Worm (Caenorhabditis elegans) whole organism, young adult: ENCODE data around the gene ZK1307.7.
A peak's percentile ranks its signal among the peaks of the same experiment; 100 is the strongest.

Source experiments
- B0336.3 ChIP-seq: fragments of 200-800 bp; sonication (Bioruptor generic); IDR thresholded peaks from 2 replicates; pipeline ENCODE4 v1.3.6; 2022; ENCODE audit warnings: missing genetic modification characterization, missing compliant biosample characterization
- C06A6.2 ChIP-seq: fragments of 200-800 bp; sonication (Bioruptor generic); conservative IDR thresholded peaks from 2 replicates; pipeline ENCODE4 v1.3.6; 2022; ENCODE audit warnings: missing genetic modification characterization, missing compliant biosample characterization
- F22D6.2 ChIP-seq: sonication (generic microtip); optimal IDR thresholded peaks from 2 replicates; lab custom pipeline; 2016; ENCODE audit warnings: mild to moderate bottlenecking, missing genetic modification characterization, missing compliant biosample characterization
- F33H1.4 ChIP-seq: fragments of 200-800 bp; sonication (Bioruptor generic); IDR thresholded peaks from 2 replicates; pipeline ENCODE4 v1.3.6; 2022; ENCODE audit warnings: missing genetic modification reagents, missing genetic modification characterization, missing compliant biosample characterization
- F49E8.2 ChIP-seq: sonication (generic microtip); optimal IDR thresholded peaks from 3 replicates; lab custom pipeline; 2017; ENCODE audit warnings: missing genetic modification characterization, mild to moderate bottlenecking, missing compliant biosample characterization, antibody characterized with exemption, moderate library complexity; ENCODE audit not compliant: insufficient read depth
- F57A8.1 ChIP-seq: fragments of 200-800 bp; sonication (Bioruptor generic); optimal IDR thresholded peaks from 2 replicates; lab custom pipeline; 2018; ENCODE audit warnings: mild to moderate bottlenecking, missing genetic modification characterization, moderate library complexity, missing compliant biosample characterization
- T07F8.4 ChIP-seq: sonication (generic microtip); optimal IDR thresholded peaks from 2 replicates; lab custom pipeline; 2016; ENCODE audit warnings: mild to moderate bottlenecking, missing genetic modification characterization, moderate library complexity, missing compliant biosample characterization
- T26A5.8 ChIP-seq: sonication (generic microtip); optimal IDR thresholded peaks from 2 replicates; lab custom pipeline; 2016; ENCODE audit warnings: missing genetic modification characterization, missing compliant biosample characterization
- Y53F4B.3 ChIP-seq: fragments of 200-800 bp; sonication (Bioruptor generic); IDR thresholded peaks from 2 replicates; pipeline ENCODE4 v1.3.6; 2022; ENCODE audit warnings: missing genetic modification reagents, missing genetic modification characterization, missing compliant biosample characterization
- Y56A3A.18 ChIP-seq: fragments of 200-800 bp; sonication (Bioruptor generic); IDR thresholded peaks from 2 replicates; pipeline ENCODE4 v1.3.6; 2022; ENCODE audit warnings: missing genetic modification reagents, missing genetic modification characterization, missing compliant biosample characterization
- Y67H2A.10 ChIP-seq: fragments of 200-800 bp; sonication (Bioruptor generic); conservative IDR thresholded peaks from 2 replicates; pipeline ENCODE4 v1.3.6; 2022; ENCODE audit warnings: missing genetic modification reagents, missing genetic modification characterization, missing compliant biosample characterization
- aptf-3 ChIP-seq: fragments of 200-800 bp; sonication (Bioruptor generic); IDR thresholded peaks from 2 replicates; pipeline ENCODE4 v1.3.6; 2022; ENCODE audit warnings: missing genetic modification characterization, missing compliant biosample characterization
- athp-1 ChIP-seq: sonication (generic microtip); optimal IDR thresholded peaks from 2 replicates; lab custom pipeline; 2017; ENCODE audit warnings: mild to moderate bottlenecking, missing genetic modification characterization, missing compliant biosample characterization
- attf-5 ChIP-seq: fragments of 200-800 bp; sonication (Bioruptor generic); optimal IDR thresholded peaks from 2 replicates; lab custom pipeline; 2018; ENCODE audit warnings: mild to moderate bottlenecking, missing genetic modification characterization, missing compliant biosample characterization
- bed-1 ChIP-seq: fragments of 200-800 bp; sonication (Bioruptor generic); IDR thresholded peaks from 2 replicates; pipeline ENCODE4 v1.3.6; 2022; ENCODE audit warnings: missing genetic modification reagents, missing genetic modification characterization, missing compliant biosample characterization
- bed-2 ChIP-seq: fragments of 200-800 bp; sonication (Bioruptor generic); IDR thresholded peaks from 2 replicates; pipeline ENCODE4 v1.3.6; 2022; ENCODE audit warnings: missing genetic modification reagents, missing genetic modification characterization, missing compliant biosample characterization
- ccch-3 ChIP-seq: fragments of 200-800 bp; sonication (Bioruptor generic); optimal IDR thresholded peaks from 2 replicates; lab custom pipeline; 2018; ENCODE audit warnings: mild to moderate bottlenecking, missing genetic modification characterization, missing compliant biosample characterization
- cebp-1 ChIP-seq, 2 experiments: fragments of 200-800 bp in 1 of 2; sonication (Bioruptor generic) in 1 of 2; sonication (generic microtip) in 1 of 2; IDR thresholded peaks in 1 of 2; optimal IDR thresholded peaks in 1 of 2; 2 replicates each; pipeline versions ENCODE4 v1.3.6 to Lab custom; 2017 to 2022; ENCODE audit warnings: missing compliant biosample characterization in 2 of 2, missing genetic modification characterization in 2 of 2, mild to moderate bottlenecking in 1 of 2, missing genetic modification reagents in 1 of 2, moderate library complexity in 1 of 2
- ceh-58 ChIP-seq: fragments of 200-800 bp; sonication (Bioruptor generic); IDR thresholded peaks from 2 replicates; pipeline ENCODE4 v1.3.6; 2022; ENCODE audit warnings: missing genetic modification characterization, missing compliant biosample characterization
- egrh-3 ChIP-seq: fragments of 200-800 bp; sonication (Bioruptor generic); IDR thresholded peaks from 2 replicates; pipeline ENCODE4 v1.3.6; 2022; ENCODE audit warnings: missing genetic modification reagents, missing genetic modification characterization, missing compliant biosample characterization
- gei-17 ChIP-seq: fragments of 200-800 bp; sonication (Bioruptor generic); optimal IDR thresholded peaks from 2 replicates; lab custom pipeline; 2018; ENCODE audit warnings: mild to moderate bottlenecking, missing genetic modification characterization, missing compliant biosample characterization
- lag-1 ChIP-seq: fragments of 200-800 bp; sonication (Bioruptor generic); IDR thresholded peaks from 2 replicates; pipeline ENCODE4 v1.3.6; 2022; ENCODE audit warnings: missing genetic modification reagents, missing genetic modification characterization, missing compliant biosample characterization
- let-607 ChIP-seq, 2 experiments: fragments of 200-800 bp in 1 of 2; sonication (Bioruptor generic) in 1 of 2; sonication (generic microtip) in 1 of 2; optimal IDR thresholded peaks; 2 replicates each; lab custom pipeline; 2016 to 2018; ENCODE audit warnings: mild to moderate bottlenecking in 2 of 2, missing compliant biosample characterization in 2 of 2, missing genetic modification characterization in 2 of 2, moderate library complexity in 2 of 2, missing genotype in 1 of 2
- lin-35 ChIP-seq, 3 experiments: fragments of 150-350 bp in 2 of 3; sonication (generic microtip) in 1 of 3; optimal IDR thresholded peaks; 2 replicates each; lab custom pipeline; 2014 to 2018; ENCODE audit warnings: missing biosample characterization in 3 of 3, missing genetic modification characterization in 3 of 3, missing genetic modification reagents in 3 of 3
- lin-54 ChIP-seq: fragments of 200-800 bp; sonication (Bioruptor generic); optimal IDR thresholded peaks from 2 replicates; lab custom pipeline; 2018; ENCODE audit warnings: mild to moderate bottlenecking, missing genetic modification characterization, missing compliant biosample characterization
- lir-1 ChIP-seq: fragments of 200-800 bp; sonication (Bioruptor generic); conservative IDR thresholded peaks from 2 replicates; pipeline ENCODE4 v1.3.6; 2022; ENCODE audit warnings: missing genetic modification reagents, missing genetic modification characterization, missing compliant biosample characterization
- lsy-27 ChIP-seq: sonication (generic microtip); optimal IDR thresholded peaks from 2 replicates; lab custom pipeline; 2017; ENCODE audit warnings: missing genetic modification characterization, mild to moderate bottlenecking, missing compliant biosample characterization, antibody characterized with exemption, missing genotype, borderline replicate concordance; ENCODE audit not compliant: insufficient read depth
- madf-6 ChIP-seq: fragments of 200-800 bp; sonication (Bioruptor generic); IDR thresholded peaks from 2 replicates; pipeline ENCODE4 v1.3.6; 2022; ENCODE audit warnings: missing genetic modification reagents, missing genetic modification characterization, missing compliant biosample characterization
- nfya-1 ChIP-seq: sonication (generic microtip); optimal IDR thresholded peaks from 2 replicates; lab custom pipeline; 2017; ENCODE audit warnings: antibody characterized with exemption, missing compliant biosample characterization, missing genetic modification characterization, borderline replicate concordance; ENCODE audit not compliant: insufficient read depth
- nfya-2 ChIP-seq: fragments of 200-800 bp; sonication (Bioruptor generic); IDR thresholded peaks from 2 replicates; pipeline ENCODE4 v1.3.6; 2022; ENCODE audit warnings: missing genetic modification reagents, missing genetic modification characterization, missing compliant biosample characterization
- nhr-179 ChIP-seq: sonication (generic microtip); optimal IDR thresholded peaks from 2 replicates; lab custom pipeline; 2016; ENCODE audit warnings: mild to moderate bottlenecking, missing genetic modification characterization, missing compliant biosample characterization
- nhr-27 ChIP-seq: fragments of 200-800 bp; sonication (Bioruptor generic); optimal IDR thresholded peaks from 2 replicates; lab custom pipeline; 2018; ENCODE audit warnings: mild to moderate bottlenecking, missing genetic modification characterization, moderate library complexity, missing compliant biosample characterization
- pha-4 ChIP-seq: fragments of 150-350 bp; sonication (generic microtip); optimal IDR thresholded peaks from 2 replicates; lab custom pipeline; 2014; ENCODE audit warnings: missing biosample characterization, missing genetic modification reagents, missing genetic modification characterization
- snpc-1.3 ChIP-seq: sonication (generic microtip); optimal IDR thresholded peaks from 2 replicates; lab custom pipeline; 2017; ENCODE audit warnings: missing genetic modification characterization, mild to moderate bottlenecking, missing compliant biosample characterization, antibody characterized with exemption, moderate library complexity, missing genotype, missing genetic modification reagents; ENCODE audit not compliant: insufficient read depth
- snpc-3.4 ChIP-seq: sonication (generic microtip); optimal IDR thresholded peaks from 2 replicates; lab custom pipeline; 2017; ENCODE audit warnings: missing genetic modification characterization, mild to moderate bottlenecking, missing compliant biosample characterization, antibody characterized with exemption, moderate library complexity, missing genotype, missing genetic modification reagents
- sptf-2 ChIP-seq: fragments of 200-800 bp; sonication (Bioruptor generic); optimal IDR thresholded peaks from 2 replicates; lab custom pipeline; 2018; ENCODE audit warnings: mild to moderate bottlenecking, missing genetic modification characterization, missing compliant biosample characterization
- tbp1 ChIP-seq: fragments of 200-800 bp; sonication (Bioruptor generic); optimal IDR thresholded peaks from 2 replicates; lab custom pipeline; 2018; ENCODE audit warnings: mild to moderate bottlenecking, missing genetic modification characterization, missing compliant biosample characterization
- unc-62 ChIP-seq: fragments of 150-350 bp; optimal IDR thresholded peaks from 2 replicates; lab custom pipeline; 2014; ENCODE audit warnings: missing biosample characterization, missing genetic modification reagents, missing genetic modification characterization
- zim-3 ChIP-seq: sonication (generic microtip); optimal IDR thresholded peaks from 2 replicates; lab custom pipeline; 2017; ENCODE audit warnings: mild to moderate bottlenecking, missing genetic modification characterization, moderate library complexity, missing compliant biosample characterization
- ztf-18 ChIP-seq: sonication (generic microtip); optimal IDR thresholded peaks from 2 replicates; lab custom pipeline; 2016; ENCODE audit warnings: missing genotype, mild to moderate bottlenecking, missing genetic modification characterization, missing compliant biosample characterization
- ztf-26 ChIP-seq: sonication (generic microtip); optimal IDR thresholded peaks from 2 replicates; lab custom pipeline; 2017; ENCODE audit warnings: missing genetic modification characterization, missing compliant biosample characterization
- ztf-28 ChIP-seq: fragments of 200-800 bp; sonication (Bioruptor generic); IDR thresholded peaks from 2 replicates; pipeline ENCODE4 v1.3.6; 2022; ENCODE audit warnings: missing genetic modification reagents, missing genetic modification characterization, missing compliant biosample characterization

Gene ZK1307.7

ce11 chrII:9601679-9602078 lies 34.7 kb upstream of the ZK1307.7 start:
- peak in 1 of 3 experiments; percentile 27 for TF ChIP-seq lin-35 (GFP tag; optimal IDR thresholded peaks at IDR 0.05; lab: Kevin White, UChicago)
- TF ChIP-seq pha-4 (tag; lab: Kevin White, UChicago), result peak; percentile 29
- TF ChIP-seq madf-6 (GFP tag; lab: Robert Waterston, UW), result no peak
- peak; percentile 14 for TF ChIP-seq tbp1 (GFP tag; lab: Kevin White, UChicago)
- TF ChIP-seq let-607 (tag; optimal IDR thresholded peaks at IDR 0.05; lab: Kevin White, UChicago), result no peak
- no peak for TF ChIP-seq F33H1.4 (GFP tag; lab: Robert Waterston, UW)
- TF ChIP-seq cebp-1 (GFP tag; IDR thresholded peaks at IDR 0.05; lab: Robert Waterston, UW), result 0 out of 2 replicates have a peak, but pooled peaks have one; percentile 14
- peak; percentile 47 for TF ChIP-seq cebp-1 (tag; optimal IDR thresholded peaks at IDR 0.05; lab: Kevin White, UChicago)
- peak; percentile 39 for TF ChIP-seq unc-62 (GFP tag; lab: Kevin White, UChicago)
- peak; percentile 22 for TF ChIP-seq attf-5 (GFP tag; lab: Kevin White, UChicago)
- no peak for TF ChIP-seq ztf-18 (tag; lab: Kevin White, UChicago)
- TF ChIP-seq lag-1 (GFP tag; lab: Robert Waterston, UW), result no peak
- no peak for TF ChIP-seq sptf-2 (GFP tag; lab: Kevin White, UChicago)

- no peak for TF ChIP-seq cebp-1 (GFP tag; IDR thresholded peaks at IDR 0.05; lab: Robert Waterston, UW)
- peak; percentile 31 for TF ChIP-seq cebp-1 (tag; optimal IDR thresholded peaks at IDR 0.05; lab: Kevin White, UChicago)
- no peak for TF ChIP-seq egrh-3 (GFP tag; lab: Robert Waterston, UW)
- no peak for TF ChIP-seq nfya-1 (tag; lab: Kevin White, UChicago)
Observed at ce11 chrII:9602566-9602965, 33.8 kb upstream of the ZK1307.7 start.

DNA sequence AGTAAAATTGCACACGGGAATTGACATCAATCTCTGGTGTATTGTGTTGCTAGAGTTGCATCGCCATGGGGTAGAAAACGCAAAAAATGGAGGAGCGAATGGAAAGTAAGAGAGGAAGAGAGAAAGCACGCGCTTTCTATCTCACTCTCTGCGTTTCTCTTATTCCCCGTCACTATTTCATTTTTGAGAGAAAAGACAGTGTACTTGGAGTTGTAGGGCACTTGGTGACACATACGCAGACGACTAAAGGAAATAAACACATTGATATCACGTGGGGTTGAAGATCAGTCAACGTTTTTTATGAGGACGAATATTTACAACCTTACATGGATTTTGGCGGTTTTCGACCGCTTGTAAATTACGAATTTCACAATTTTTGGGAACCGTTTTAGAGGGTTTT lies 33.0 kb upstream of the ZK1307.7 start:
- TF ChIP-seq snpc-1.3 (tag; lab: Kevin White, UChicago) (peak; percentile 12), nfya-2 (GFP tag; lab: Robert Waterston, UW) (no peak), ztf-18 (tag; lab: Kevin White, UChicago) (peak; percentile 41), aptf-3 (no peak), let-607 (tag; optimal IDR thresholded peaks at IDR 0.05; lab: Kevin White, UChicago) (peak; percentile 73 to 79), ccch-3 (no peak), T26A5.8 (tag; lab: Kevin White, UChicago) (no peak), B0336.3 (peak; percentile 89), lin-35 (GFP tag; optimal IDR thresholded peaks at IDR 0.05; lab: Kevin White, UChicago) (peak in 1 of 3 experiments; percentile 63), Y67H2A.10 (GFP tag; lab: Robert Waterston, UW) (no peak), ztf-26 (tag; lab: Kevin White, UChicago) (peak; percentile 80), lin-54 (GFP tag; lab: Kevin White, UChicago) (peak; percentile 69), gei-17 (GFP tag; lab: Kevin White, UChicago) (peak; percentile 54), bed-2 (GFP tag; lab: Robert Waterston, UW) (no peak), Y53F4B.3 (GFP tag; lab: Robert Waterston, UW) (no peak), attf-5 (GFP tag; lab: Kevin White, UChicago) (peak; percentile 91), lsy-27 (tag; lab: Kevin White, UChicago) (no peak), ceh-58 (GFP tag; lab: Robert Waterston, UW) (no peak), C06A6.2 (GFP tag; lab: Robert Waterston, UW) (peak; percentile 61; the same call in 1 of the 2 replicates), F22D6.2 (tag; lab: Kevin White, UChicago) (peak; percentile 85), lag-1 (GFP tag; lab: Robert Waterston, UW) (no peak), madf-6 (GFP tag; lab: Robert Waterston, UW) (no peak), snpc-3.4 (no peak), F57A8.1 (GFP tag; lab: Kevin White, UChicago) (no peak), ztf-28 (GFP tag; lab: Robert Waterston, UW) (no peak), T07F8.4 (no peak), zim-3 (tag; lab: Kevin White, UChicago) (no peak), nhr-27 (no peak), sptf-2 (GFP tag; lab: Kevin White, UChicago) (no peak), athp-1 (tag; lab: Kevin White, UChicago) (peak; percentile 43), F49E8.2 (tag; lab: Kevin White, UChicago) (no peak), nhr-179 (tag; lab: Kevin White, UChicago) (no peak), bed-1 (no peak), Y56A3A.18 (GFP tag; lab: Robert Waterston, UW) (0 out of 2 replicates have a peak, but pooled peaks have one; percentile 52), lir-1 (GFP tag; lab: Robert Waterston, UW) (peak; percentile 86)
